Worm (Caenorhabditis elegans): ENCODE measurements around the gene F28B4.3.

DNA sequence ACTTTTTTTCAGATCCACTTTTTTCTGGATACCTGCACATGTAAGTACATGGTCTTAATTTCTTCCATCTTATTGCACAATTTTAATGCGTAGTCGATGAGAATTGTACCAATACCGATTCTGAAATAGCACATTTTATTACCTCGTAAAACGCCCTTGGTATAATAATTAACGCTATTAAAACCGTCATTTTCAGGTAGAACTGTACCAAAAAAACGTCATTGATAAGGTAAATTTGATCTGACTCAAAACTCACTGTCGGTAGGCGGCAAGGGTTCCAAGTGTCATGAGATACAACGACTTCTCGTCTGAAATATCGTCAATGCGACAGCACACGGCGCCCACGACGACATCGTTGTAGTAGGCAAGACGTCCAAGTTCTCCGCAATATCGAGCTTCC is 9.2 kb upstream of the F28B4.3 start:
- TF ChIP-seq ces-1 (GFP tag; optimal IDR thresholded peaks at IDR 0.05) (no peak), sem-2 (GFP tag; optimal IDR thresholded peaks at IDR 0.05) (no peak)

All from whole organism, mixed stage, embryonic.